Fruit fly (Drosophila melanogaster) whole organism: ENCODE data around the gene Jhbp13.

Experiments used
- CG8478 ChIP-seq: fragments of >200 bp; optimal IDR thresholded peaks from 2 replicates; lab custom pipeline; 2018; ENCODE audit warnings: inconsistent platforms
- Dll ChIP-seq: fragments of >200 bp; optimal IDR thresholded peaks from 2 replicates; lab custom pipeline; 2017
- EcR ChIP-seq, 2 experiments: fragments of >200 bp; optimal IDR thresholded peaks; 2 replicates each; lab custom pipeline; 2017; ENCODE audit warnings: missing biosample characterization in 2 of 2, missing genetic modification characterization in 2 of 2, missing genetic modification reagents in 2 of 2
- pan ChIP-seq: fragments of >200 bp; optimal IDR thresholded peaks from 2 replicates; lab custom pipeline; 2017
- psq ChIP-seq: fragments of >200 bp; optimal IDR thresholded peaks from 2 replicates; lab custom pipeline; 2017
- usp ChIP-seq: fragments of >200 bp; optimal IDR thresholded peaks from 2 replicates; lab custom pipeline; 2017; ENCODE audit warnings: missing biosample characterization, missing genetic modification characterization, mixed read lengths

- no peak for TF ChIP-seq EcR (GFP tag; optimal IDR thresholded peaks at IDR 0.05; lab: Kevin White, UChicago)
- TF ChIP-seq CG8478 (lab: Kevin White, UChicago) = no peak
- TF ChIP-seq psq = no peak
- TF ChIP-seq pan = no peak
- no peak for TF ChIP-seq Dll (lab: Kevin White, UChicago)
- no peak for TF ChIP-seq usp (GFP tag; lab: Kevin White, UChicago)
Observed at dm6 chr2L:13259643-13260042, 19.9 kb downstream of the Jhbp13 start, which contains the start of gene CG31730.
